Worm (Caenorhabditis elegans): ENCODE data around the gene T05C1.5.

- no peak for TF ChIP-seq T22C8.4 (GFP tag; IDR thresholded peaks at IDR 0.05)
- no peak for TF ChIP-seq med-1 (GFP tag; optimal IDR thresholded peaks at IDR 0.05; ENCODE audit: insufficient read depth)
- TF ChIP-seq tab-1 (GFP tag; IDR thresholded peaks at IDR 0.05) = no peak
- no peak for TF ChIP-seq ref-1 (GFP tag; conservative IDR thresholded peaks at IDR 0.05)
- no peak for TF ChIP-seq ztf-29 (GFP tag; IDR thresholded peaks at IDR 0.05)
- TF ChIP-seq ztf-23 (GFP tag; IDR thresholded peaks at IDR 0.05) = no peak
- no peak for TF ChIP-seq klf-2 (GFP tag; conservative IDR thresholded peaks at IDR 0.05)
- TF ChIP-seq flt-1 (GFP tag; IDR thresholded peaks at IDR 0.05) = no peak
- TF ChIP-seq cog-1 (tag; optimal IDR thresholded peaks at IDR 0.05) = no peak
Observed at ce11 chrII:4453453-4453852, 37.2 kb downstream of the T05C1.5 start.

Data from whole organism, midembryonic.